Fruit fly (Drosophila melanogaster) whole organism, embryonic: ENCODE results near the gene GCC88.
A peak's percentile ranks its signal among the peaks of the same experiment; 100 is the strongest.

ENCODE experiments used
- Abd-B ChIP-seq: fragments of 200-800 bp; sonication (Bioruptor generic); optimal IDR thresholded peaks from 2 replicates; lab custom pipeline; 2018; ENCODE audit warnings: missing biosample characterization, mild to moderate bottlenecking, missing genetic modification characterization, moderate library complexity
- Bdp1 ChIP-seq: fragments of 200-800 bp; sonication (Bioruptor generic); optimal IDR thresholded peaks from 3 replicates; lab custom pipeline; 2016; ENCODE audit warnings: missing biosample characterization, missing genetic modification characterization
- CG10979 ChIP-seq: fragments of 200-800 bp; sonication (Bioruptor generic); optimal IDR thresholded peaks from 2 replicates; lab custom pipeline; 2018; ENCODE audit warnings: missing biosample characterization, mild to moderate bottlenecking, missing genetic modification characterization, moderate library complexity
- CG12155 ChIP-seq: fragments of 200-800 bp; sonication (Bioruptor generic); optimal IDR thresholded peaks from 3 replicates; lab custom pipeline; 2016; ENCODE audit warnings: missing biosample characterization, missing genetic modification characterization
- CG12236 ChIP-seq: fragments of 200-800 bp; sonication (Bioruptor generic); optimal IDR thresholded peaks from 2 replicates; lab custom pipeline; 2016; ENCODE audit warnings: missing biosample characterization, missing genetic modification characterization
- CG12744 ChIP-seq: fragments of 200-800 bp; sonication (Bioruptor generic); optimal IDR thresholded peaks from 2 replicates; lab custom pipeline; 2016; ENCODE audit warnings: missing biosample characterization, missing genetic modification characterization
- CG14441 ChIP-seq: fragments of 200-800 bp; sonication (Bioruptor generic); IDR thresholded peaks from 2 replicates; pipeline ENCODE4 v1.3.6; 2022; ENCODE audit warnings: missing biosample characterization, missing genetic modification characterization
- CG14710 ChIP-seq: fragments of 200-800 bp; sonication (Bioruptor generic); optimal IDR thresholded peaks from 3 replicates; lab custom pipeline; 2019; ENCODE audit warnings: missing biosample characterization, mild to moderate bottlenecking, missing genetic modification characterization, moderate library complexity
- CG16815 ChIP-seq: fragments of 200-800 bp; sonication (Bioruptor generic); optimal IDR thresholded peaks from 3 replicates; lab custom pipeline; 2017; ENCODE audit warnings: missing biosample characterization, mild to moderate bottlenecking, missing genetic modification characterization
- CG17328 ChIP-seq: fragments of 200-800 bp; sonication (Bioruptor generic); IDR thresholded peaks from 2 replicates; pipeline ENCODE4 v1.3.6; 2022; ENCODE audit warnings: missing biosample characterization, missing genetic modification characterization
- CG17359 ChIP-seq: fragments of 200-800 bp; sonication (Bioruptor generic); optimal IDR thresholded peaks from 3 replicates; lab custom pipeline; 2018; ENCODE audit warnings: missing biosample characterization, mild to moderate bottlenecking, missing genetic modification characterization, moderate library complexity
- CG17802 ChIP-seq: fragments of 200-800 bp; sonication (Bioruptor generic); optimal IDR thresholded peaks from 2 replicates; lab custom pipeline; 2018; ENCODE audit warnings: missing biosample characterization, mild to moderate bottlenecking, missing genetic modification characterization, moderate library complexity
- CG3163 ChIP-seq: fragments of 200-800 bp; sonication (Bioruptor generic); optimal IDR thresholded peaks from 3 replicates; lab custom pipeline; 2016; ENCODE audit warnings: missing biosample characterization, missing genetic modification characterization
- CG32772 ChIP-seq: fragments of 200-800 bp; sonication (Bioruptor generic); IDR thresholded peaks from 2 replicates; pipeline ENCODE4 v1.3.6; 2022; ENCODE audit warnings: missing biosample characterization, missing genetic modification characterization
- CG3838 ChIP-seq: fragments of 200-800 bp; sonication (Bioruptor generic); optimal IDR thresholded peaks from 3 replicates; lab custom pipeline; 2016; ENCODE audit warnings: missing biosample characterization, missing genetic modification characterization
- CG4424 ChIP-seq: fragments of 200-800 bp; sonication (Bioruptor generic); optimal IDR thresholded peaks from 3 replicates; lab custom pipeline; 2016; ENCODE audit warnings: missing biosample characterization, missing genetic modification characterization
- CG4617 ChIP-seq: fragments of 200-800 bp; sonication (Bioruptor generic); optimal IDR thresholded peaks from 3 replicates; lab custom pipeline; 2016; ENCODE audit warnings: missing biosample characterization, missing genetic modification characterization, borderline replicate concordance
- CG4730 ChIP-seq: fragments of 200-800 bp; sonication (Bioruptor generic); IDR thresholded peaks from 2 replicates; pipeline ENCODE4 v1.3.6; 2022; ENCODE audit warnings: missing biosample characterization, missing genetic modification characterization
- CG5180 ChIP-seq: fragments of 200-800 bp; sonication (Bioruptor generic); optimal IDR thresholded peaks from 3 replicates; lab custom pipeline; 2017; ENCODE audit warnings: missing biosample characterization, missing genetic modification characterization, mild to moderate bottlenecking, moderate library complexity, missing genetic modification reagents
- CG8089 ChIP-seq: fragments of 200-800 bp; sonication (Bioruptor generic); optimal IDR thresholded peaks from 3 replicates; lab custom pipeline; 2016; ENCODE audit warnings: missing biosample characterization, missing genetic modification characterization
- CG8924 ChIP-seq: fragments of 200-800 bp; optimal IDR thresholded peaks from 3 replicates; lab custom pipeline; 2019; ENCODE audit warnings: missing biosample characterization, mild to moderate bottlenecking, missing genetic modification characterization, moderate library complexity
- Dip3 ChIP-seq: fragments of 200-800 bp; sonication (Bioruptor generic); optimal IDR thresholded peaks from 3 replicates; lab custom pipeline; 2016; ENCODE audit warnings: missing biosample characterization, missing genetic modification characterization
- Dp ChIP-seq: fragments of 200-800 bp; sonication (Bioruptor generic); optimal IDR thresholded peaks from 2 replicates; lab custom pipeline; 2018; ENCODE audit warnings: missing biosample characterization, mild to moderate bottlenecking, missing genetic modification characterization, moderate library complexity
- Fer2 ChIP-seq: fragments of 200-800 bp; sonication (Bioruptor generic); optimal IDR thresholded peaks from 2 replicates; lab custom pipeline; 2018; ENCODE audit warnings: missing biosample characterization, mild to moderate bottlenecking, missing genetic modification characterization, moderate library complexity
- HLHmδ ChIP-seq: fragments of 200-800 bp; sonication (Bioruptor generic); optimal IDR thresholded peaks from 2 replicates; lab custom pipeline; 2018; ENCODE audit warnings: missing biosample characterization, mild to moderate bottlenecking, missing genetic modification characterization, moderate library complexity
- Hey ChIP-seq: fragments of 200-800 bp; sonication (Bioruptor generic); optimal IDR thresholded peaks from 3 replicates; lab custom pipeline; 2018; ENCODE audit warnings: missing biosample characterization, mild to moderate bottlenecking, missing genetic modification characterization
- Mad ChIP-seq: fragments of 200-800 bp; sonication (Bioruptor generic); optimal IDR thresholded peaks from 2 replicates; lab custom pipeline; 2016; ENCODE audit warnings: missing biosample characterization, missing genetic modification characterization
- Meics ChIP-seq: fragments of 200-800 bp; sonication (Bioruptor generic); optimal IDR thresholded peaks from 2 replicates; lab custom pipeline; 2017; ENCODE audit warnings: missing biosample characterization, mild to moderate bottlenecking, missing genetic modification characterization
- Xbp1 ChIP-seq: fragments of 200-800 bp; sonication (Bioruptor generic); optimal IDR thresholded peaks from 3 replicates; lab custom pipeline; 2016; ENCODE audit warnings: missing biosample characterization, mild to moderate bottlenecking, missing genetic modification characterization
- crp ChIP-seq, 2 experiments: fragments of 200-800 bp; sonication (Bioruptor generic); optimal IDR thresholded peaks; 2 replicates in 1 of 2; 3 replicates in 1 of 2; lab custom pipeline; 2017; ENCODE audit warnings: missing biosample characterization in 2 of 2, missing genetic modification characterization in 2 of 2, mild to moderate bottlenecking in 1 of 2, moderate library complexity in 1 of 2
- dpn ChIP-seq, 2 experiments: fragments of 200-800 bp; sonication (Bioruptor generic); optimal IDR thresholded peaks; 3 replicates each; lab custom pipeline; 2016; ENCODE audit warnings: missing biosample characterization in 2 of 2, missing genetic modification characterization in 2 of 2
- dysf ChIP-seq: fragments of 200-800 bp; sonication (Bioruptor generic); IDR thresholded peaks from 3 replicates; pipeline ENCODE4 v1.3.6; 2022; ENCODE audit warnings: missing biosample characterization, missing genetic modification characterization
- fd102C ChIP-seq: fragments of 200-800 bp; sonication (Bioruptor generic); optimal IDR thresholded peaks from 2 replicates; lab custom pipeline; 2018; ENCODE audit warnings: missing biosample characterization, mild to moderate bottlenecking, missing genetic modification characterization, moderate library complexity
- gfzf ChIP-seq: fragments of 200-800 bp; sonication (Bioruptor generic); optimal IDR thresholded peaks from 2 replicates; lab custom pipeline; 2016; ENCODE audit warnings: missing biosample characterization, mild to moderate bottlenecking, missing genetic modification characterization, moderate library complexity
- gro ChIP-seq: fragments of 200-800 bp; sonication (Bioruptor generic); optimal IDR thresholded peaks from 2 replicates; lab custom pipeline; 2016; ENCODE audit warnings: missing biosample characterization, missing genetic modification characterization
- insv ChIP-seq, 2 experiments: fragments of 200-800 bp; sonication (Bioruptor generic); optimal IDR thresholded peaks; 3 replicates each; lab custom pipeline; 2016 to 2018; ENCODE audit warnings: missing biosample characterization in 2 of 2, missing genetic modification characterization in 2 of 2
- kni ChIP-seq: fragments of 200-800 bp; sonication (Bioruptor generic); optimal IDR thresholded peaks from 3 replicates; lab custom pipeline; 2017; ENCODE audit warnings: mild to moderate bottlenecking, missing biosample characterization, missing genetic modification reagents, missing genetic modification characterization
- mam ChIP-seq: fragments of 200-800 bp; sonication (Bioruptor generic); optimal IDR thresholded peaks from 3 replicates; lab custom pipeline; 2016; ENCODE audit warnings: missing biosample characterization, missing genetic modification characterization
- mirr ChIP-seq: fragments of 200-800 bp; sonication (Bioruptor generic); optimal IDR thresholded peaks from 3 replicates; lab custom pipeline; 2018; ENCODE audit warnings: missing biosample characterization, mild to moderate bottlenecking, missing genetic modification characterization
- mld ChIP-seq: fragments of 200-800 bp; sonication (Bioruptor generic); IDR thresholded peaks from 3 replicates; pipeline ENCODE4 v1.3.6; 2022; ENCODE audit warnings: missing biosample characterization, missing genetic modification characterization; ENCODE audit not compliant: partially characterized antibody
- nau ChIP-seq: fragments of 200-800 bp; sonication (Bioruptor generic); optimal IDR thresholded peaks from 3 replicates; lab custom pipeline; 2017; ENCODE audit warnings: missing biosample characterization, mild to moderate bottlenecking, missing genetic modification characterization, missing genetic modification reagents
- org-1 ChIP-seq: fragments of 200-800 bp; sonication (Bioruptor generic); optimal IDR thresholded peaks from 2 replicates; lab custom pipeline; 2017; ENCODE audit warnings: missing biosample characterization, missing genetic modification characterization
- phol ChIP-seq: fragments of 200-800 bp; sonication (Bioruptor generic); optimal IDR thresholded peaks from 3 replicates; lab custom pipeline; 2018; ENCODE audit warnings: missing biosample characterization, mild to moderate bottlenecking, missing genetic modification characterization, moderate library complexity
- rib ChIP-seq: fragments of 200-800 bp; sonication (Bioruptor generic); IDR thresholded peaks from 2 replicates; pipeline ENCODE4 v1.3.6; 2022; ENCODE audit warnings: missing biosample characterization, missing genetic modification characterization
- row ChIP-seq: fragments of 200-800 bp; sonication (Bioruptor generic); IDR thresholded peaks from 3 replicates; pipeline ENCODE4 v1.3.6; 2022; ENCODE audit warnings: missing biosample characterization, missing genetic modification characterization
- sqz ChIP-seq: fragments of 200-800 bp; sonication (Bioruptor generic); optimal IDR thresholded peaks from 3 replicates; lab custom pipeline; 2018; ENCODE audit warnings: missing biosample characterization, mild to moderate bottlenecking, missing genetic modification characterization
- ssp ChIP-seq: fragments of 200-800 bp; sonication (Bioruptor generic); IDR thresholded peaks from 2 replicates; pipeline ENCODE4 v1.3.6; 2022; ENCODE audit warnings: missing biosample characterization, missing genetic modification characterization
- tio ChIP-seq: fragments of 200-800 bp; sonication (Bioruptor generic); optimal IDR thresholded peaks from 2 replicates; lab custom pipeline; 2017; ENCODE audit warnings: missing biosample characterization, missing genetic modification characterization, inconsistent platforms
- trem ChIP-seq: fragments of 200-800 bp; optimal IDR thresholded peaks from 3 replicates; lab custom pipeline; 2019; ENCODE audit warnings: missing biosample characterization, mild to moderate bottlenecking, missing genetic modification characterization, moderate library complexity
- vfl ChIP-seq: fragments of 200-800 bp; sonication (Bioruptor generic); optimal IDR thresholded peaks from 2 replicates; lab custom pipeline; 2016; ENCODE audit warnings: missing biosample characterization, missing genetic modification characterization
- zen2 ChIP-seq: fragments of 200-800 bp; sonication (Bioruptor generic); IDR thresholded peaks from 3 replicates; pipeline ENCODE4 v1.3.6; 2022; ENCODE audit warnings: missing biosample characterization, missing genetic modification characterization; ENCODE audit not compliant: partially characterized antibody

GCC88 gene

dm6 chr3R:11230392-11230791, at the start of gene GCC88:
GCC88 (minus strand) TSS chr3R:11230600.
- TF ChIP-seq mld (GFP tag; lab: Robert Waterston, UW), result no peak
- TF ChIP-seq gro (GFP tag; lab: Kevin White, UChicago), result no peak
- TF ChIP-seq Fer2 (tag; lab: Kevin White, UChicago), result no peak
- TF ChIP-seq Mad (GFP tag; lab: Kevin White, UChicago), result no peak
- TF ChIP-seq CG17802, result no peak
- no peak for TF ChIP-seq Xbp1
- no peak for TF ChIP-seq CG12744 (GFP tag; lab: Kevin White, UChicago)
- no peak for TF ChIP-seq HLHmδ
- no peak for TF ChIP-seq dpn (GFP tag; optimal IDR thresholded peaks at IDR 0.05; lab: Kevin White, UChicago)
- TF ChIP-seq CG10979, result no peak
- no peak for TF ChIP-seq rib (GFP tag; lab: Robert Waterston, UW)
- TF ChIP-seq CG16815, result no peak
- no peak for TF ChIP-seq mirr (GFP tag; lab: Kevin White, UChicago)
- TF ChIP-seq sqz (GFP tag; lab: Kevin White, UChicago), result no peak
- TF ChIP-seq tio (GFP tag; lab: Kevin White, UChicago), result no peak
- TF ChIP-seq row (GFP tag; lab: Robert Waterston, UW), result no peak; the same call in 2 of the 3 replicates
- TF ChIP-seq CG3838 (GFP tag; lab: Kevin White, UChicago), result no peak
- TF ChIP-seq CG32772 (GFP tag; lab: Robert Waterston, UW), result no peak
- no peak for TF ChIP-seq CG14710 (tag; lab: Kevin White, UChicago)
- peak; percentile 98 for TF ChIP-seq trem (tag; lab: Kevin White, UChicago)
- TF ChIP-seq Dp (GFP tag; lab: Kevin White, UChicago), result peak; percentile 29
- no peak for TF ChIP-seq ssp (GFP tag; lab: Robert Waterston, UW)
- TF ChIP-seq crp (GFP tag; optimal IDR thresholded peaks at IDR 0.05; lab: Kevin White, UChicago), result peak; percentile 23 to 84
- no peak for TF ChIP-seq CG4424 (GFP tag; lab: Kevin White, UChicago)
- TF ChIP-seq CG8924 (tag; lab: Kevin White, UChicago), result no peak
- no peak for TF ChIP-seq Hey (tag; lab: Kevin White, UChicago)
- TF ChIP-seq Abd-B, result no peak
- no peak for TF ChIP-seq CG3163 (GFP tag; lab: Kevin White, UChicago)
- TF ChIP-seq CG12155 (GFP tag; lab: Kevin White, UChicago), result no peak
- no peak for TF ChIP-seq nau (GFP tag; lab: Kevin White, UChicago)
- TF ChIP-seq Meics (GFP tag; lab: Kevin White, UChicago), result no peak
- TF ChIP-seq phol (tag; lab: Kevin White, UChicago), result no peak
- no peak for TF ChIP-seq org-1 (GFP tag; lab: Kevin White, UChicago)
- TF ChIP-seq insv (GFP tag; optimal IDR thresholded peaks at IDR 0.05; lab: Kevin White, UChicago), result no peak
- no peak for TF ChIP-seq CG17328 (GFP tag; lab: Robert Waterston, UW)
- no peak for TF ChIP-seq vfl
- no peak for TF ChIP-seq zen2 (GFP tag; lab: Robert Waterston, UW)
- TF ChIP-seq CG12236 (GFP tag; lab: Kevin White, UChicago), result no peak
- TF ChIP-seq CG5180, result no peak
- no peak for TF ChIP-seq CG8089 (GFP tag; lab: Kevin White, UChicago)
- TF ChIP-seq CG4730, result no peak
- TF ChIP-seq mam (GFP tag; lab: Kevin White, UChicago), result no peak
- TF ChIP-seq dysf, result no peak
- peak; percentile 91 for TF ChIP-seq CG17359 (tag; lab: Kevin White, UChicago)
- no peak for TF ChIP-seq CG14441 (GFP tag; lab: Robert Waterston, UW)
- no peak for TF ChIP-seq Bdp1 (GFP tag; lab: Kevin White, UChicago)
- no peak for TF ChIP-seq fd102C
- TF ChIP-seq CG4617 (GFP tag; lab: Kevin White, UChicago), result peak; percentile 46
- TF ChIP-seq Dip3 (GFP tag; lab: Kevin White, UChicago), result no peak
- TF ChIP-seq kni (GFP tag; lab: Kevin White, UChicago), result no peak
- peak; percentile 63 for TF ChIP-seq gfzf (GFP tag; lab: Kevin White, UChicago)
